Worm (Caenorhabditis elegans): ENCODE results near the gene cpi-1.

ce11 chrIV:6047164-6047727 lies 46.2 kb downstream of the cpi-1 start:
- no peak for TF ChIP-seq ceh-40 (GFP tag; IDR thresholded peaks at IDR 0.05)
- no peak for TF ChIP-seq pbrm-1 (GFP tag; IDR thresholded peaks at IDR 0.05)
- no peak for TF ChIP-seq ztf-28 (GFP tag; IDR thresholded peaks at IDR 0.05)
- no peak for TF ChIP-seq C17E4.6 (GFP tag; IDR thresholded peaks at IDR 0.05)
- TF ChIP-seq ztf-6 (GFP tag; IDR thresholded peaks at IDR 0.05) = no peak
- TF ChIP-seq nfya-1 (tag; optimal IDR thresholded peaks at IDR 0.05; ENCODE audit: borderline replicate concordance, insufficient read depth) = no peak
- TF ChIP-seq unc-130 (GFP tag; optimal IDR thresholded peaks at IDR 0.05) = no peak
- no peak for TF ChIP-seq egrh-3 (GFP tag; IDR thresholded peaks at IDR 0.05)
- no peak for TF ChIP-seq efl-1 (GFP tag; optimal IDR thresholded peaks at IDR 0.05)
- TF ChIP-seq bed-2 (GFP tag; IDR thresholded peaks at IDR 0.05) = no peak
- no peak for TF ChIP-seq ama-1 (optimal IDR thresholded peaks at IDR 0.05)
- TF ChIP-seq ama-1 (GFP tag; optimal IDR thresholded peaks at IDR 0.05) = no peak

All from whole organism, young adult.